Fruit fly (Drosophila melanogaster): ENCODE data around the gene CG13390.

DNA sequence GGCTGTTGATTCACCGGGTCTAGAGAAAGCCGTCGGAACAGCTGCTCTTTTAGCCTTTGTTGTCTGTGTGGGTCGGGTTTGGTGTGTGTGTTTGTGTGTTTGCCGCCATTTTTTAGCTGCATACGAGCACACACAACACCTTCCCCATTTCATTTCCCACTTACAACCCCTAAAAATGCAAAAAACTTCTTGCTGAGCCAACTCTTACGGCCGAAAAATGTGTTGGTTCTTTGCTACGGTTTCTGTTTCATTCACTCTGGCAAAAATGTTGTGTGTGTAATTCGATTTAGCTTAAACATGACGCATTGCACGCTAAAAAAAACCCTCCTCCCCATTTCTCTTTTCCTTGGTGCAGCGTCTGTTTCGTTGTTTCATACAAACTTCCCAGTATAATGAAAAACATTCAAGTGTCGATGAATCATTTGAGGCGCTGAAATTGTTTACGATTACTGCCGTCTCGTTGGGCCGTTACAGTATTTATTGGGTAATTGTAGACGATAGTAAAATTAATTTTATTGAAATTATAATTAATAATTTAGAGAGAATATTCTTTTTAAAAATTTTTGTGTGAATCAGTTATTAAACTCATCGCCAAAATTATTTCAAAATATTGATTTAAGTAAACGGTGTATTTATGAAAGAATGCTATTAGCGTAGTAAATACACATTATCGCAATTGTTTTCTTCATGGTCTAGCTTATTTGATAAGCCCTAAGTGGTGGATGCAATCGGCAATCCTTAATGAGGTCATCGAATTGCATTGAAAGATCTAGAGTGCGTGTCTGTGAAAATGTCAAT lies 49.6 kb upstream of the CG13390 start:
- TF ChIP-seq CG8301 (tag; optimal IDR thresholded peaks at IDR 0.05), result no peak
- no peak for TF ChIP-seq EcR (GFP tag; optimal IDR thresholded peaks at IDR 0.05)
- no peak for TF ChIP-seq D1 (tag; optimal IDR thresholded peaks at IDR 0.05)

Data from whole organism, pupa.